Fruit fly (Drosophila melanogaster) S2 (cell line): Measurements from ENCODE around the gene CG13640.

Experiments
- CG8478 ChIP-seq: fragments of >200 bp; optimal IDR thresholded peaks from 2 replicates; lab custom pipeline; 2018
- CTCF ChIP-seq, 2 experiments: fragments of >200 bp; optimal IDR thresholded peaks; 2 replicates each; lab custom pipeline; 2018

DNA sequence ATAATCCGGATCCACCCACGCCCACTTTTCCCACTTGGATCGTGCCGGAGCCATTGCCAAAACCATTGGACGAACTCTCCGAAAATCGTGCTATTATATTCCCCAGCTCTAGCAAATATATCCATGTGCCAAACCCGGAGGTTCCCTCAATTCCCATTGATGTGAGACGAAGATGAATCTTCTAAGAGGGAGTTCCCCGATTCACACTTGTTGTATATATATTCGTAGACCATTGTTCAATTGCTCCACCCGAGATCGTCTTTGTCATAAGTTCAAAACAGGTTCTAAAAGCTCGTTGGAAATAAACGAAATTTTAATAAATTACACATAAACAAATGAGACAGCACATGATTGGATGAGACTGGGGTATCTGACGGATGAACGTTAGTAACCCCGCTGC is 1.9 kb upstream of the CG13640 start:
- no peak for TF ChIP-seq CTCF (optimal IDR thresholded peaks at IDR 0.05; lab: Kevin White, UChicago)
- TF ChIP-seq CG8478: no peak
